Fruit fly (Drosophila melanogaster): ENCODE measurements around the gene CG12535.
A peak's percentile ranks its signal among the peaks of the same experiment; 100 is the strongest.

The CG12535 gene

dm6 chrX:3482119-3483014, 33.6 kb upstream of the CG12535 start, which contains the start of the genes CG10804 and CG10802 (continued):
- TF ChIP-seq nau (GFP tag; optimal IDR thresholded peaks at IDR 0.05) (peak; percentile 35), tin (GFP tag; optimal IDR thresholded peaks at IDR 0.05) (peak; percentile 73), Hand (GFP tag; optimal IDR thresholded peaks at IDR 0.05) (no peak), so (GFP tag; IDR thresholded peaks at IDR 0.05) (peak; percentile 74), CG6689 (GFP tag; IDR thresholded peaks at IDR 0.05) (peak; percentile 87), CG12071 (GFP tag; optimal IDR thresholded peaks at IDR 0.05) (no peak), en (GFP tag; optimal IDR thresholded peaks at IDR 0.05) (peak; percentile 34), Sox102F (GFP tag; optimal IDR thresholded peaks at IDR 0.05) (peak; percentile 74), CG1832 (GFP tag; optimal IDR thresholded peaks at IDR 0.05) (peak; percentile 29), PHDP (tag; optimal IDR thresholded peaks at IDR 0.05) (peak; percentile 58), CG1024 (GFP tag; IDR thresholded peaks at IDR 0.05) (peak; percentile 64), CG6254 (GFP tag; optimal IDR thresholded peaks at IDR 0.05) (no peak), fd64A (GFP tag; optimal IDR thresholded peaks at IDR 0.05) (no peak), CG2116 (GFP tag; optimal IDR thresholded peaks at IDR 0.05) (peak; percentile 82), Dip2 (GFP tag; IDR thresholded peaks at IDR 0.05) (no peak), Sox100B (GFP tag; optimal IDR thresholded peaks at IDR 0.05) (no peak), CG1602 (GFP tag; optimal IDR thresholded peaks at IDR 0.05) (peak; percentile 74), CG7357 (GFP tag; IDR thresholded peaks at IDR 0.05) (peak; percentile 60; the same call in 1 of the 3 replicates), gcm2 (GFP tag; optimal IDR thresholded peaks at IDR 0.05) (peak; percentile 26), Adf1 (GFP tag; IDR thresholded peaks at IDR 0.05) (0 out of 2 replicates have a peak, but pooled peaks have one; percentile 36), vnd (GFP tag; IDR thresholded peaks at IDR 0.05; ENCODE audit: partially characterized antibody) (peak; percentile 57; the same call in 2 of the 3 replicates), CkIIα-i1 (GFP tag; IDR thresholded peaks at IDR 0.05) (no peak), tna (GFP tag; IDR thresholded peaks at IDR 0.05; ENCODE audit: partially characterized antibody) (peak; percentile 12; the same call in 1 of the 2 replicates), CG8944 (GFP tag; optimal IDR thresholded peaks at IDR 0.05) (peak; percentile 80), CG2875 (GFP tag; optimal IDR thresholded peaks at IDR 0.05) (peak; percentile 12), CG31441 (GFP tag; IDR thresholded peaks at IDR 0.05) (peak; percentile 86), h (optimal IDR thresholded peaks at IDR 0.05) (no peak), maf-S (GFP tag; optimal IDR thresholded peaks at IDR 0.05) (peak; percentile 66), CG4820 (GFP tag; optimal IDR thresholded peaks at IDR 0.05) (peak; percentile 68), Hey (tag; optimal IDR thresholded peaks at IDR 0.05) (no peak), ken (GFP tag; IDR thresholded peaks at IDR 0.05) (peak; percentile 73; the same call in 2 of the 3 replicates), gem (tag; optimal IDR thresholded peaks at IDR 0.05) (peak; percentile 84), CG17612 (GFP tag; IDR thresholded peaks at IDR 0.05) (peak; percentile 46; the same call in 1 of the 2 replicates), ems (GFP tag; optimal IDR thresholded peaks at IDR 0.05) (peak; percentile 83), Side (GFP tag; optimal IDR thresholded peaks at IDR 0.05) (peak; percentile 82), dati (GFP tag; IDR thresholded peaks at IDR 0.05) (0 out of 2 replicates have a peak, but pooled peaks have one; percentile 45), Antp (GFP tag; optimal IDR thresholded peaks at IDR 0.05) (peak; percentile 85), jumu (GFP tag; optimal IDR thresholded peaks at IDR 0.05) (peak; percentile 83), dmrt99B (tag; optimal IDR thresholded peaks at IDR 0.05) (no peak), CG7987 (GFP tag; optimal IDR thresholded peaks at IDR 0.05) (peak; percentile 14), CG14014 (GFP tag; IDR thresholded peaks at IDR 0.05) (peak; percentile 82), Vsx1 (GFP tag; optimal IDR thresholded peaks at IDR 0.05) (peak; percentile 32), nerfin-1 (tag; optimal IDR thresholded peaks at IDR 0.05) (peak; percentile 54), YL-1 (GFP tag; optimal IDR thresholded peaks at IDR 0.05) (no peak), CG9932 (GFP tag; IDR thresholded peaks at IDR 0.05) (peak; percentile 91), bcd (GFP tag; optimal IDR thresholded peaks at IDR 0.05) (peak; percentile 56), Xbp1 (GFP tag; optimal IDR thresholded peaks at IDR 0.05) (peak; percentile 82), eve (GFP tag; optimal IDR thresholded peaks at IDR 0.05) (no peak), Doc3 (GFP tag; IDR thresholded peaks at IDR 0.05; ENCODE audit: partially characterized antibody) (peak; percentile 60; the same call in 2 of the 3 replicates)
